Worm (Caenorhabditis elegans): ENCODE measurements around the gene tbcc-1.

tbcc-1 gene

DNA sequence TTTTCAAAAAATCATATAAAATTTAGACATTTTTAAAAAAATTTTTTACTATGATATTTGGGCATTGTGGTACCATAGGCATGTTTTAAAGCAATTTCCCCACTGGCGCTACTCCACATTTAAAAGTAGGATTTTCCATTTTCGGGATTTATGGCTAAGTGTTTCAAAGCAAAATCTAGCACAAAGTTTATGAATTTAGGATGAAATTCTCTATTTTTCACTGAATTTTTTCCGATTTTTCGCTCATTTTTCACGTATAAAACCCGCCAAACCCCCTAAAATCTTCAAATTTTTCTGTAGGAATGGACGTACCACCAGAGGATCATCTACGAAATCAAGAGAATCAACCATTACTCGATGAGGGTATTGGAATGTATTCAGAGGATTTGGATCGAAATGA, 30.7 kb downstream of the tbcc-1 start, which contains the start of gene pipp-4P:
TSS of gene pipp-4P (plus strand) at position 301 of the 400 bp plus-strand sequence.
- TF ChIP-seq mls-2 (tag; optimal IDR thresholded peaks at IDR 0.05) (no peak), sptf-1 (tag; optimal IDR thresholded peaks at IDR 0.05) (no peak), flh-1 (GFP tag; optimal IDR thresholded peaks at IDR 0.05) (no peak), unc-120 (tag; optimal IDR thresholded peaks at IDR 0.05; ENCODE audit: poor library complexity, severe bottlenecking) (no peak), blmp-1 (tag; optimal IDR thresholded peaks at IDR 0.05) (no peak), cnd-1 (tag; optimal IDR thresholded peaks at IDR 0.05) (no peak), ces-1 (GFP tag; optimal IDR thresholded peaks at IDR 0.05) (no peak), ham-2 (GFP tag; optimal IDR thresholded peaks at IDR 0.05) (no peak), mep-1 (tag; optimal IDR thresholded peaks at IDR 0.05) (no peak), pha-4 (tag; optimal IDR thresholded peaks at IDR 0.05) (no peak), nhr-2 (tag; optimal IDR thresholded peaks at IDR 0.05) (no peak), hlh-1 (tag; optimal IDR thresholded peaks at IDR 0.05) (no peak), lsy-2 (tag; optimal IDR thresholded peaks at IDR 0.05) (no peak), unc-39 (tag; optimal IDR thresholded peaks at IDR 0.05) (no peak), zip-8 (tag; optimal IDR thresholded peaks at IDR 0.05) (no peak), nhr-12 (tag; optimal IDR thresholded peaks at IDR 0.05) (no peak), lin-32 (GFP tag; optimal IDR thresholded peaks at IDR 0.05) (no peak), lin-13 (tag; optimal IDR thresholded peaks at IDR 0.05) (no peak), sem-2 (GFP tag; optimal IDR thresholded peaks at IDR 0.05) (no peak)

DNA sequence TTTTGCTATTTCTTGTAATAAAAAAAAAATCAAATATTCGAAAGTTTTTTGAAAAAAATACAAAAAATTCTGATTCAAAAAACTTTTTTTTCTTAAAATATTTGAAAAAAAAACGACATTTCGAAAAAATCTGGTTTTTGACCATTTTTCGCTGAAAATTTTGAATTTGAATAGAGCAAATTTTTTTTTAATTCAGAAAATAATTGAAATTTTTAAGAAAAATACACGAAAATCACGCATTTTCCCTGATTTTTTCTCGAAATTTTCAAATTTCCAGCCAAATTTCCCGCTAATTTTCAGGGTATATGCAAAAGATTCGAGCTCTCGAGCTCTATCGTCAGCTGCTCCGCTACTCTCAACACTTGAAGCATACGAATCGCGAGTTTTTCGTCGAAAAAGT, 38.5 kb downstream of the tbcc-1 start, which contains the start of gene Y71H2AM.1:
TSS of gene Y71H2AM.1 (plus strand) at position 301 of the 400 bp plus-strand sequence.
- TF ChIP-seq ham-2 (GFP tag; optimal IDR thresholded peaks at IDR 0.05): no peak
- TF ChIP-seq tbx-8 (GFP tag; optimal IDR thresholded peaks at IDR 0.05): no peak
- no peak for TF ChIP-seq mab-5 (tag; optimal IDR thresholded peaks at IDR 0.05)
- no peak for TF ChIP-seq flh-1 (GFP tag; optimal IDR thresholded peaks at IDR 0.05)
- no peak for TF ChIP-seq lin-32 (GFP tag; optimal IDR thresholded peaks at IDR 0.05)
- TF ChIP-seq blmp-1 (tag; optimal IDR thresholded peaks at IDR 0.05): no peak
- TF ChIP-seq sem-2 (GFP tag; optimal IDR thresholded peaks at IDR 0.05): no peak
- TF ChIP-seq sptf-1 (tag; optimal IDR thresholded peaks at IDR 0.05): no peak
- TF ChIP-seq nhr-76 (tag; optimal IDR thresholded peaks at IDR 0.05): no peak
- TF ChIP-seq ces-1 (GFP tag; optimal IDR thresholded peaks at IDR 0.05): no peak
- TF ChIP-seq mls-2 (tag; optimal IDR thresholded peaks at IDR 0.05): no peak
- no peak for TF ChIP-seq unc-39 (tag; optimal IDR thresholded peaks at IDR 0.05)
- no peak for TF ChIP-seq elt-1 (tag; optimal IDR thresholded peaks at IDR 0.05; ENCODE audit: borderline replicate concordance, insufficient read depth)
- TF ChIP-seq ceh-83 (GFP tag; optimal IDR thresholded peaks at IDR 0.05): no peak

DNA sequence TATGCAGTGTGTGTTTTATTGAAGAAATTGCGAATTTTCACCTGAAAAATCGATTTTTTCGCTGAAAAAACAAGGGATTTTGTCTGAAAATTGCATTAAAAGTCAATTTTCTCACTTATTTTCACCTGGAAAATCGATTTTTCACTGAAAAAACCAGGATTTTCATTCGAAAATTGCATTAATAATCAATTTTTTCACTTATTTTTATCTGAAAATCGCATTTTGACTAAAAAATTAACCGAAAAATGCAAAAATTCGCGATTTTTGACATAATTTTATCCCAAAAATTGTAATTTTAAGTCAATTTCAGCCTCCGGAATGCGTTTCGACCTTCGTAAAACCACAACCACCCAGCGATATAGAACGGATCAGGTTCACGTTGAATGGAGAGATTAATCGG, 44.2 kb downstream of the tbcc-1 start, which contains the start of gene Y71H2AM.29:
TSS of gene Y71H2AM.29 (plus strand) at position 301 of the 400 bp plus-strand sequence.
- TF ChIP-seq hlh-1 (tag; optimal IDR thresholded peaks at IDR 0.05): no peak
- TF ChIP-seq cnd-1 (tag; optimal IDR thresholded peaks at IDR 0.05): no peak
- no peak for TF ChIP-seq snpc-4 (tag; optimal IDR thresholded peaks at IDR 0.05)
- no peak for TF ChIP-seq ceh-43 (GFP tag; optimal IDR thresholded peaks at IDR 0.05)
- TF ChIP-seq ces-1 (GFP tag; optimal IDR thresholded peaks at IDR 0.05): no peak
- no peak for TF ChIP-seq elt-1 (tag; optimal IDR thresholded peaks at IDR 0.05; ENCODE audit: borderline replicate concordance, insufficient read depth)
- TF ChIP-seq pha-4 (tag; optimal IDR thresholded peaks at IDR 0.05): no peak
- no peak for TF ChIP-seq zip-8 (tag; optimal IDR thresholded peaks at IDR 0.05)
- no peak for TF ChIP-seq lin-32 (GFP tag; optimal IDR thresholded peaks at IDR 0.05)
- TF ChIP-seq nhr-237 (tag; optimal IDR thresholded peaks at IDR 0.05): no peak
- TF ChIP-seq ham-2 (GFP tag; optimal IDR thresholded peaks at IDR 0.05): no peak
- TF ChIP-seq ceh-39 (tag; optimal IDR thresholded peaks at IDR 0.05): no peak
- TF ChIP-seq M03D4.4 (tag; optimal IDR thresholded peaks at IDR 0.05): no peak
- no peak for TF ChIP-seq unc-39 (tag; optimal IDR thresholded peaks at IDR 0.05)
- TF ChIP-seq nhr-28 (tag; optimal IDR thresholded peaks at IDR 0.05): no peak

ce11 chrIII:2834363-2834762, 46.1 kb downstream of the tbcc-1 start, which contains the start of gene txdc-17:
TSS of gene txdc-17 (plus strand) at chrIII:2834663.
- no peak for TF ChIP-seq lin-32 (GFP tag; optimal IDR thresholded peaks at IDR 0.05)
- no peak for TF ChIP-seq zip-8 (tag; optimal IDR thresholded peaks at IDR 0.05)
- no peak for TF ChIP-seq nhr-2 (tag; optimal IDR thresholded peaks at IDR 0.05)
- no peak for TF ChIP-seq elt-3 (tag; optimal IDR thresholded peaks at IDR 0.05)
- TF ChIP-seq hlh-1 (tag; optimal IDR thresholded peaks at IDR 0.05): no peak
- no peak for TF ChIP-seq nhr-12 (tag; optimal IDR thresholded peaks at IDR 0.05)
- TF ChIP-seq nhr-237 (tag; optimal IDR thresholded peaks at IDR 0.05): no peak
- no peak for TF ChIP-seq sptf-1 (tag; optimal IDR thresholded peaks at IDR 0.05)
- no peak for TF ChIP-seq ceh-83 (GFP tag; optimal IDR thresholded peaks at IDR 0.05)
- TF ChIP-seq bed-3 (GFP tag; optimal IDR thresholded peaks at IDR 0.05): no peak
- TF ChIP-seq ztf-11 (tag; optimal IDR thresholded peaks at IDR 0.05): no peak
- TF ChIP-seq mep-1 (tag; optimal IDR thresholded peaks at IDR 0.05): no peak
- TF ChIP-seq pha-4 (tag; optimal IDR thresholded peaks at IDR 0.05): no peak
- no peak for TF ChIP-seq sem-2 (GFP tag; optimal IDR thresholded peaks at IDR 0.05)
- TF ChIP-seq nhr-28 (tag; optimal IDR thresholded peaks at IDR 0.05): no peak
- TF ChIP-seq lsy-2 (tag; optimal IDR thresholded peaks at IDR 0.05): no peak
- no peak for TF ChIP-seq ceh-43 (GFP tag; optimal IDR thresholded peaks at IDR 0.05)
- no peak for TF ChIP-seq nhr-76 (tag; optimal IDR thresholded peaks at IDR 0.05)
- no peak for TF ChIP-seq unc-120 (tag; optimal IDR thresholded peaks at IDR 0.05; ENCODE audit: poor library complexity, severe bottlenecking)
- TF ChIP-seq cnd-1 (tag; optimal IDR thresholded peaks at IDR 0.05): no peak
